Fruit fly (Drosophila melanogaster): ENCODE results near the gene CG17272.

The CG17272 gene

DNA sequence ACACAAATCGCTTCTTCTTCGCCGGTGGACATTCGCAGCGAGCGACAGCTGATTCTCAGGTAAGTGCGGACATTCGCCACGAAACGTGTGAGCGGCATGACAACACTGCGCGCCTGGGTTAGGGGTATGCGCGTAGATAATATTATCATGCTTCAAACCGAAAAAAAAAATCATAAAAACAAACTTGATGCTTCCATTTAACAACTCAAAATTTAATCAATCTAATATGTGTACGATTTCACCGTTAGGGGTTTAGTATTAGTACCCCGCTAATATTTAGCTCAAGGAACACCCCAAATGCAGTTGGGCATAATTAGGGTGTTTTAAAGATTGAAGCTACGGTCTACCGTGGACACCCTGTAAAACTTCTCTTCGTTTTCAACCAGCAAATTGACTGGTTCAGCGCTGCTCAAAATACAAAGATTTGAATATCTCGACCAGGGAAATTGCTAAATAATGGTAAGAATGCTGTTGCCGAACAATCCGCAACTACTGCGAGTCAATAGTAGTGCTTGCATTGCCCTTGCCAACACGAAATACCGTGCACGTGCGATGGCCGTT, 2.1 kb downstream of the CG17272 start, which contains the start of the genes CG17271 and RpS20 (continued):
- TF ChIP-seq D (optimal IDR thresholded peaks at IDR 0.05) (no peak), D (GFP tag; optimal IDR thresholded peaks at IDR 0.05) (peak; percentile 72), CG11723 (GFP tag; optimal IDR thresholded peaks at IDR 0.05) (peak; percentile 68), Hr39 (optimal IDR thresholded peaks at IDR 0.05) (no peak), sens (GFP tag) (peak; percentile 99), CG4730 (GFP tag; IDR thresholded peaks at IDR 0.05) (peak; percentile 87), CG8359 (GFP tag; optimal IDR thresholded peaks at IDR 0.05; ENCODE audit: borderline replicate concordance) (peak; percentile 43), CG7357 (GFP tag; IDR thresholded peaks at IDR 0.05) (peak; percentile 73), CG12391 (tag; optimal IDR thresholded peaks at IDR 0.05) (peak; percentile 95), CG13296 (GFP tag; optimal IDR thresholded peaks at IDR 0.05) (peak; percentile 80), Fer3 (tag; optimal IDR thresholded peaks at IDR 0.05) (peak; percentile 86), nerfin-2 (GFP tag; IDR thresholded peaks at IDR 0.05; ENCODE audit: partially characterized antibody) (no peak), CG18476 (GFP tag; optimal IDR thresholded peaks at IDR 0.05) (peak; percentile 86), Hmx (GFP tag; optimal IDR thresholded peaks at IDR 0.05) (peak; percentile 75), CoRest (tag; optimal IDR thresholded peaks at IDR 0.05) (peak; percentile 91), Eip74EF (GFP tag; optimal IDR thresholded peaks at IDR 0.05) (peak in 1 of 2 experiments; percentile 68), sc (optimal IDR thresholded peaks at IDR 0.05) (no peak), sc (GFP tag; optimal IDR thresholded peaks at IDR 0.05) (peak; percentile 58), CG30431 (GFP tag; optimal IDR thresholded peaks at IDR 0.05) (peak; percentile 79), ewg (GFP tag; optimal IDR thresholded peaks at IDR 0.05) (peak; percentile 89), Opbp (GFP tag; IDR thresholded peaks at IDR 0.05; ENCODE audit: partially characterized antibody) (peak; percentile 26; the same call in 1 of the 3 replicates), E2f2 (GFP tag; IDR thresholded peaks at IDR 0.05) (peak; percentile 73), dm (GFP tag; optimal IDR thresholded peaks at IDR 0.05) (peak; percentile 93), cas (GFP tag; IDR thresholded peaks at IDR 0.05) (peak; percentile 65; the same call in 1 of the 2 replicates), bigmax (GFP tag; optimal IDR thresholded peaks at IDR 0.05) (peak; percentile 99), dimm (GFP tag; IDR thresholded peaks at IDR 0.05) (peak; percentile 68), CG2712 (tag; optimal IDR thresholded peaks at IDR 0.05) (peak; percentile 90), Spps (tag; optimal IDR thresholded peaks at IDR 0.05) (peak; percentile 70), CG6689 (GFP tag; IDR thresholded peaks at IDR 0.05) (peak; percentile 93), danr (GFP tag; IDR thresholded peaks at IDR 0.05) (peak; percentile 61), gt (GFP tag; IDR thresholded peaks at IDR 0.05) (peak; percentile 67; the same call in 1 of the 2 replicates), cwo (GFP tag; optimal IDR thresholded peaks at IDR 0.05) (peak; percentile 78), CG15479 (GFP tag; optimal IDR thresholded peaks at IDR 0.05) (no peak), Myb (GFP tag; optimal IDR thresholded peaks at IDR 0.05) (peak; percentile 83), Ssrp (tag; optimal IDR thresholded peaks at IDR 0.05) (peak; percentile 83), dmrt11E (tag; optimal IDR thresholded peaks at IDR 0.05) (peak; percentile 87), luna (GFP tag; optimal IDR thresholded peaks at IDR 0.05) (peak; percentile 90), CG7372 (GFP tag; IDR thresholded peaks at IDR 0.05) (peak; percentile 89), en (GFP tag; optimal IDR thresholded peaks at IDR 0.05) (peak; percentile 90), gsb (GFP tag; IDR thresholded peaks at IDR 0.05) (peak; percentile 76), CG32767 (GFP tag; IDR thresholded peaks at IDR 0.05) (peak; percentile 83), ftz-f1 (GFP tag; optimal IDR thresholded peaks at IDR 0.05) (peak; percentile 78), CG11696 (GFP tag; IDR thresholded peaks at IDR 0.05) (peak; percentile 67; the same call in 1 of the 2 replicates), CG6791 (GFP tag; IDR thresholded peaks at IDR 0.05; ENCODE audit: partially characterized antibody) (no peak), trh (GFP tag; optimal IDR thresholded peaks at IDR 0.05) (peak; percentile 85)
